Worm (Caenorhabditis elegans) whole organism, L1 larva: ENCODE results near the gene sip-1.

Source experiments
- C16A3.4 ChIP-seq: fragments of 150-350 bp; optimal IDR thresholded peaks from 2 replicates; lab custom pipeline; 2014; ENCODE audit warnings: missing biosample characterization, missing genetic modification characterization
- C34B4.2 ChIP-seq: sonication (generic microtip); optimal IDR thresholded peaks from 2 replicates; lab custom pipeline; 2017; ENCODE audit warnings: mild to moderate bottlenecking, missing genetic modification characterization, missing compliant biosample characterization
- Y116A8C.19 ChIP-seq: sonication (generic microtip); optimal IDR thresholded peaks from 2 replicates; lab custom pipeline; 2016; ENCODE audit warnings: missing compliant biosample characterization, missing genetic modification characterization, borderline replicate concordance
- aha-1 ChIP-seq: fragments of 150-350 bp; optimal IDR thresholded peaks from 2 replicates; lab custom pipeline; 2014; ENCODE audit warnings: missing biosample characterization, missing genetic modification characterization
- ama-1 ChIP-seq: fragments of 150-350 bp; optimal IDR thresholded peaks from 2 replicates; lab custom pipeline; 2014
- blmp-1 ChIP-seq: fragments of 150-350 bp; optimal IDR thresholded peaks from 2 replicates; lab custom pipeline; 2014; ENCODE audit warnings: missing biosample characterization, missing genetic modification characterization
- ceh-8 ChIP-seq: fragments of 200-800 bp; sonication (Bioruptor generic); optimal IDR thresholded peaks from 2 replicates; lab custom pipeline; 2018; ENCODE audit warnings: mild to moderate bottlenecking, missing genetic modification characterization, moderate library complexity, missing compliant biosample characterization
- ceh-90 ChIP-seq: sonication (generic microtip); optimal IDR thresholded peaks from 2 replicates; lab custom pipeline; 2016; ENCODE audit warnings: missing genetic modification characterization, missing compliant biosample characterization
- dsc-1 ChIP-seq: sonication (generic microtip); optimal IDR thresholded peaks from 2 replicates; lab custom pipeline; 2016; ENCODE audit warnings: mild to moderate bottlenecking, missing genetic modification characterization, missing compliant biosample characterization
- efl-1 ChIP-seq, 4 experiments: fragments of 150-350 bp; optimal IDR thresholded peaks in 3 of 4; peaks in 1 of 4; 1 replicate in 1 of 4; 2 replicates in 3 of 4; lab custom pipeline; 2014; ENCODE audit warnings: missing biosample characterization in 2 of 4, missing genetic modification characterization in 2 of 4, missing genetic modification reagents in 2 of 4
- efl-3 ChIP-seq: fragments of 200-800 bp; sonication (Bioruptor generic); optimal IDR thresholded peaks from 2 replicates; lab custom pipeline; 2018; ENCODE audit warnings: mild to moderate bottlenecking, missing genetic modification characterization, missing compliant biosample characterization
- egl-27 ChIP-seq, 2 experiments: fragments of 150-350 bp in 1 of 2; sonication (generic microtip); optimal IDR thresholded peaks; 3 replicates each; lab custom pipeline; 2017 to 2018; ENCODE audit warnings: missing biosample characterization in 2 of 2, missing genetic modification characterization in 2 of 2, missing genetic modification reagents in 2 of 2
- elt-3 ChIP-seq, 6 experiments: fragments of 150-350 bp in 1 of 6; sonication (generic microtip); optimal IDR thresholded peaks; 2 replicates each; lab custom pipeline; 2017 to 2018; ENCODE audit warnings: missing biosample characterization in 6 of 6, missing genetic modification characterization in 6 of 6, inconsistent platforms in 1 of 6
- fkh-10 ChIP-seq: sonication (generic microtip); optimal IDR thresholded peaks from 2 replicates; lab custom pipeline; 2017; ENCODE audit warnings: missing biosample characterization, missing genetic modification reagents, missing genetic modification characterization
- fkh-8 ChIP-seq: sonication (generic microtip); optimal IDR thresholded peaks from 2 replicates; lab custom pipeline; 2016; ENCODE audit warnings: mild to moderate bottlenecking, missing genetic modification characterization, missing compliant biosample characterization
- grh-1 ChIP-seq: fragments of 200-800 bp; sonication (Bioruptor generic); IDR thresholded peaks from 2 replicates; pipeline ENCODE4 v1.3.6; 2022; ENCODE audit warnings: missing genetic modification reagents, missing genetic modification characterization, missing compliant biosample characterization
- hlh-4 ChIP-seq: sonication (generic microtip); optimal IDR thresholded peaks from 2 replicates; lab custom pipeline; 2016; ENCODE audit warnings: mild to moderate bottlenecking, missing genetic modification characterization, missing compliant biosample characterization
- hpl-2 ChIP-seq: fragments of 150-350 bp; optimal IDR thresholded peaks from 2 replicates; lab custom pipeline; 2014; ENCODE audit warnings: missing biosample characterization, missing genetic modification reagents, missing genetic modification characterization
- irx-1 ChIP-seq: sonication (generic microtip); optimal IDR thresholded peaks from 2 replicates; lab custom pipeline; 2016; ENCODE audit warnings: missing genetic modification characterization, missing compliant biosample characterization
- isw-1 ChIP-seq: fragments of 200-800 bp; sonication (Bioruptor generic); IDR thresholded peaks from 2 replicates; pipeline ENCODE4 v1.3.6; 2022; ENCODE audit warnings: missing genetic modification characterization, missing compliant biosample characterization
- jun-1 ChIP-seq: fragments of 150-350 bp; optimal IDR thresholded peaks from 2 replicates; lab custom pipeline; 2014; ENCODE audit warnings: missing biosample characterization, missing genetic modification reagents, missing genetic modification characterization
- lin-13 ChIP-seq: fragments of 150-350 bp; optimal IDR thresholded peaks from 2 replicates; lab custom pipeline; 2014; ENCODE audit warnings: missing biosample characterization, missing genetic modification reagents, missing genetic modification characterization
- lin-14 ChIP-seq: fragments of 200-800 bp; sonication (Bioruptor generic); optimal IDR thresholded peaks from 2 replicates; lab custom pipeline; 2018; ENCODE audit warnings: mild to moderate bottlenecking, missing genetic modification characterization, moderate library complexity, missing compliant biosample characterization
- lin-15B ChIP-seq: fragments of 150-350 bp; sonication (generic microtip); optimal IDR thresholded peaks from 3 replicates; lab custom pipeline; 2014; ENCODE audit warnings: missing biosample characterization, missing genetic modification characterization
- lin-35 ChIP-seq, 2 experiments: fragments of 150-350 bp; optimal IDR thresholded peaks; 2 replicates each; lab custom pipeline; 2014; ENCODE audit warnings: missing biosample characterization in 2 of 2, missing genetic modification characterization in 2 of 2, missing genetic modification reagents in 2 of 2
- lin-39 ChIP-seq: fragments of 150-350 bp; optimal IDR thresholded peaks from 2 replicates; lab custom pipeline; 2014; ENCODE audit warnings: missing biosample characterization, missing genetic modification reagents, missing genetic modification characterization
- lsy-2 ChIP-seq, 2 experiments: fragments of 150-350 bp; optimal IDR thresholded peaks; 2 replicates each; lab custom pipeline; 2014; ENCODE audit warnings: missing biosample characterization in 2 of 2, missing genetic modification characterization in 2 of 2
- mab-9 ChIP-seq: fragments of 200-800 bp; sonication (Bioruptor generic); IDR thresholded peaks from 2 replicates; pipeline ENCODE4 v1.3.6; 2022; ENCODE audit warnings: missing genetic modification reagents, missing genetic modification characterization, missing compliant biosample characterization
- mdl-1 ChIP-seq, 2 experiments: fragments of 150-350 bp; optimal IDR thresholded peaks; 2 replicates each; lab custom pipeline; 2014 to 2017; ENCODE audit warnings: missing biosample characterization in 2 of 2, missing genetic modification characterization in 2 of 2, inconsistent platforms in 1 of 2
- mep-1 ChIP-seq: fragments of 150-350 bp; optimal IDR thresholded peaks from 2 replicates; lab custom pipeline; 2014; ENCODE audit warnings: missing biosample characterization, missing genetic modification characterization
- nhr-20 ChIP-seq: sonication (generic microtip); optimal IDR thresholded peaks from 2 replicates; lab custom pipeline; 2016; ENCODE audit warnings: mild to moderate bottlenecking, missing genetic modification characterization, missing compliant biosample characterization
- nhr-237 ChIP-seq: fragments of 150-350 bp; optimal IDR thresholded peaks from 2 replicates; lab custom pipeline; 2014; ENCODE audit warnings: missing biosample characterization, missing genetic modification characterization
- nhr-28 ChIP-seq: fragments of 150-350 bp; optimal IDR thresholded peaks from 2 replicates; lab custom pipeline; 2014; ENCODE audit warnings: missing biosample characterization, missing genetic modification characterization
- nhr-47 ChIP-seq: sonication (generic microtip); optimal IDR thresholded peaks from 2 replicates; lab custom pipeline; 2016; ENCODE audit warnings: mild to moderate bottlenecking, missing genetic modification characterization, moderate library complexity, missing compliant biosample characterization
- nhr-90 ChIP-seq: sonication (generic microtip); optimal IDR thresholded peaks from 2 replicates; lab custom pipeline; 2016; ENCODE audit warnings: mild to moderate bottlenecking, missing genetic modification characterization, missing compliant biosample characterization; ENCODE audit not compliant: poor library complexity
- pag-3 ChIP-seq: sonication (generic microtip); optimal IDR thresholded peaks from 2 replicates; lab custom pipeline; 2017; ENCODE audit warnings: missing genetic modification characterization, mild to moderate bottlenecking, missing compliant biosample characterization, antibody characterized with exemption, borderline replicate concordance; ENCODE audit not compliant: insufficient read depth
- pqm-1 ChIP-seq: sonication (generic microtip); optimal IDR thresholded peaks from 3 replicates; lab custom pipeline; 2017; ENCODE audit warnings: missing biosample characterization, missing genetic modification characterization
- rnt-1 ChIP-seq: sonication (generic microtip); optimal IDR thresholded peaks from 2 replicates; lab custom pipeline; 2016; ENCODE audit warnings: mild to moderate bottlenecking, missing genetic modification characterization, moderate library complexity, missing compliant biosample characterization
- skn-1 ChIP-seq: fragments of 150-350 bp; optimal IDR thresholded peaks from 2 replicates; lab custom pipeline; 2014; ENCODE audit warnings: missing biosample characterization, missing genetic modification characterization
- snpc-4 ChIP-seq: fragments of 150-350 bp; optimal IDR thresholded peaks from 2 replicates; lab custom pipeline; 2014; ENCODE audit warnings: missing biosample characterization, missing genetic modification characterization
- snu-23 ChIP-seq: sonication (generic microtip); optimal IDR thresholded peaks from 2 replicates; lab custom pipeline; 2016; ENCODE audit warnings: missing genetic modification characterization, missing compliant biosample characterization
- sptf-1 ChIP-seq: fragments of 150-350 bp; optimal IDR thresholded peaks from 2 replicates; lab custom pipeline; 2014; ENCODE audit warnings: missing biosample characterization, missing genetic modification characterization
- sup-37 ChIP-seq: fragments of 200-800 bp; sonication (Bioruptor generic); optimal IDR thresholded peaks from 2 replicates; lab custom pipeline; 2018; ENCODE audit warnings: mild to moderate bottlenecking, missing genetic modification characterization, missing compliant biosample characterization
- tbx-2 ChIP-seq: sonication (generic microtip); optimal IDR thresholded peaks from 2 replicates; lab custom pipeline; 2016; ENCODE audit warnings: missing genetic modification characterization, missing compliant biosample characterization
- tlp-1 ChIP-seq: fragments of 150-350 bp; optimal IDR thresholded peaks from 2 replicates; lab custom pipeline; 2014; ENCODE audit warnings: missing biosample characterization, missing genetic modification characterization
- unc-62 ChIP-seq: fragments of 150-350 bp; optimal IDR thresholded peaks from 2 replicates; lab custom pipeline; 2014; ENCODE audit warnings: missing biosample characterization, missing genetic modification reagents, missing genetic modification characterization
- unc-86 ChIP-seq: sonication (generic microtip); optimal IDR thresholded peaks from 2 replicates; lab custom pipeline; 2016; ENCODE audit warnings: missing genetic modification characterization, missing compliant biosample characterization
- unc-98 ChIP-seq: fragments of 200-800 bp; sonication (Bioruptor generic); IDR thresholded peaks from 2 replicates; pipeline ENCODE4 v1.3.6; 2022; ENCODE audit warnings: missing genetic modification characterization, missing compliant biosample characterization
- xbp-1 ChIP-seq: sonication (generic microtip); optimal IDR thresholded peaks from 2 replicates; lab custom pipeline; 2016; ENCODE audit warnings: missing genetic modification characterization, missing compliant biosample characterization
- zag-1 ChIP-seq: fragments of 150-350 bp; optimal IDR thresholded peaks from 2 replicates; lab custom pipeline; 2014; ENCODE audit warnings: missing biosample characterization, missing genetic modification characterization
- ztf-11 ChIP-seq, 2 experiments: sonication (generic microtip); optimal IDR thresholded peaks; 2 replicates each; lab custom pipeline; 2016 to 2017; ENCODE audit warnings: missing genetic modification characterization in 2 of 2, missing biosample characterization in 1 of 2, missing compliant biosample characterization in 1 of 2

Gene sip-1

ce11 chrIII:10534191-10534590 is 27.6 kb upstream of the sip-1 start (continued):
- TF ChIP-seq pqm-1 (tag; lab: Kevin White, UChicago), result no peak
- TF ChIP-seq grh-1 (GFP tag; lab: Robert Waterston, UW), result 0 out of 2 replicates have a peak, but pooled peaks have one; percentile 50
- TF ChIP-seq, all 84 proteins: peak for 15

- no peak for TF ChIP-seq nhr-28
- TF ChIP-seq rnt-1 (tag; lab: Kevin White, UChicago), result no peak
- TF ChIP-seq mab-9, result no peak
- no peak for TF ChIP-seq ceh-90
- no peak for TF ChIP-seq ama-1 (lab: Kevin White, UChicago)
- no peak for TF ChIP-seq efl-1 (optimal IDR thresholded peaks at IDR 0.05; lab: Kevin White, UChicago)
- peak in 1 of 2 experiments; percentile 91 for TF ChIP-seq efl-1 (GFP tag; optimal IDR thresholded peaks at IDR 0.05 in 1 of 2; lab: Kevin White, UChicago)
- no peak for TF ChIP-seq zag-1 (tag; lab: Kevin White, UChicago)
- TF ChIP-seq hpl-2 (GFP tag; lab: Kevin White, UChicago), result no peak
- TF ChIP-seq nhr-90 (tag; lab: Kevin White, UChicago), result peak; percentile 26
- no peak for TF ChIP-seq isw-1 (GFP tag; lab: Robert Waterston, UW)
- TF ChIP-seq lsy-2 (tag; optimal IDR thresholded peaks at IDR 0.05; lab: Kevin White, UChicago), result peak in 1 of 2 experiments; percentile 26
- TF ChIP-seq lin-39 (tag; lab: Kevin White, UChicago), result no peak
- no peak for TF ChIP-seq fkh-8 (tag; lab: Kevin White, UChicago)
- TF ChIP-seq C34B4.2, result no peak
- peak in 5 of 6 experiments; percentile 48 to 95 (median 70) for TF ChIP-seq elt-3 (tag; optimal IDR thresholded peaks at IDR 0.05; lab: Kevin White, UChicago)
- peak; percentile 59 for TF ChIP-seq lin-14 (GFP tag; lab: Kevin White, UChicago)
- peak in 1 of 2 experiments; percentile 72 for TF ChIP-seq lin-35 (GFP tag; optimal IDR thresholded peaks at IDR 0.05; lab: Kevin White, UChicago)
- no peak for TF ChIP-seq efl-3 (GFP tag; lab: Kevin White, UChicago)
- no peak for TF ChIP-seq sup-37 (GFP tag; lab: Kevin White, UChicago)
- TF ChIP-seq fkh-10 (GFP tag; lab: Kevin White, UChicago), result no peak
- TF ChIP-seq unc-98 (GFP tag; lab: Robert Waterston, UW), result no peak
- no peak for TF ChIP-seq nhr-47 (tag; lab: Kevin White, UChicago)
- TF ChIP-seq nhr-20 (tag; lab: Kevin White, UChicago), result peak; percentile 28
- peak; percentile 14 for TF ChIP-seq blmp-1 (tag; lab: Kevin White, UChicago)
- TF ChIP-seq snu-23 (GFP tag; lab: Kevin White, UChicago), result peak; percentile 36
- no peak for TF ChIP-seq hlh-4 (tag; lab: Kevin White, UChicago)
- no peak for TF ChIP-seq snpc-4
- TF ChIP-seq unc-62, result no peak
- TF ChIP-seq C16A3.4 (tag; lab: Kevin White, UChicago), result no peak
- TF ChIP-seq tlp-1 (tag; lab: Kevin White, UChicago), result no peak
- TF ChIP-seq tbx-2 (tag; lab: Kevin White, UChicago), result no peak
- no peak for TF ChIP-seq unc-86 (tag; lab: Kevin White, UChicago)
- TF ChIP-seq skn-1 (tag; lab: Kevin White, UChicago), result no peak
- no peak for TF ChIP-seq Y116A8C.19 (tag; lab: Kevin White, UChicago)
- TF ChIP-seq lin-13 (GFP tag; lab: Kevin White, UChicago), result no peak
- TF ChIP-seq dsc-1 (tag; lab: Kevin White, UChicago), result no peak
- no peak for TF ChIP-seq xbp-1 (tag; lab: Kevin White, UChicago)
- TF ChIP-seq sptf-1 (tag; lab: Kevin White, UChicago), result no peak
- no peak for TF ChIP-seq ceh-8 (GFP tag; lab: Kevin White, UChicago)
- TF ChIP-seq pag-3 (tag; lab: Kevin White, UChicago), result no peak
- no peak for TF ChIP-seq egl-27 (tag; optimal IDR thresholded peaks at IDR 0.05; lab: Kevin White, UChicago)
- TF ChIP-seq lin-15B (tag; lab: Kevin White, UChicago), result no peak
- TF ChIP-seq mdl-1 (tag; optimal IDR thresholded peaks at IDR 0.05; lab: Kevin White, UChicago), result peak in 1 of 2 experiments; percentile 45
- peak; percentile 62 for TF ChIP-seq jun-1 (tag; lab: Kevin White, UChicago)
- TF ChIP-seq aha-1 (tag; lab: Kevin White, UChicago), result no peak
- no peak for TF ChIP-seq nhr-237 (tag; lab: Kevin White, UChicago)
- no peak for TF ChIP-seq irx-1 (tag; lab: Kevin White, UChicago)
- peak; percentile 44 for TF ChIP-seq mep-1
- no peak for TF ChIP-seq ztf-11 (tag; optimal IDR thresholded peaks at IDR 0.05; lab: Kevin White, UChicago)
Observed at ce11 chrIII:10533310-10533709, 26.7 kb upstream of the sip-1 start.
